Worm (Caenorhabditis elegans) whole organism, L4 larva: Measurements from ENCODE around the gene E01G4.6.
A peak's percentile ranks its signal among the peaks of the same experiment; 100 is the strongest.

ENCODE experiments used
- T20F7.1 ChIP-seq: fragments of 200-800 bp; sonication (Bioruptor generic); optimal IDR thresholded peaks from 2 replicates; lab custom pipeline; 2018; ENCODE audit warnings: mild to moderate bottlenecking, missing genetic modification characterization, missing compliant biosample characterization
- T26A8.4 ChIP-seq: fragments of 200-800 bp; sonication (Bioruptor generic); IDR thresholded peaks from 2 replicates; pipeline ENCODE4 v1.3.6; 2022; ENCODE audit warnings: missing genetic modification characterization, missing compliant biosample characterization
- ZK546.5 ChIP-seq, 2 experiments: sonication (generic microtip); optimal IDR thresholded peaks; 2 replicates each; lab custom pipeline; 2017; ENCODE audit warnings: missing biosample characterization in 2 of 2, missing genetic modification characterization in 2 of 2
- aha-1 ChIP-seq: fragments of 150-350 bp; peaks from one replicate; lab custom pipeline; 2014; ENCODE audit warnings: missing biosample characterization, missing genetic modification characterization
- arid-1 ChIP-seq: fragments of 200-800 bp; sonication (Bioruptor generic); conservative IDR thresholded peaks from 2 replicates; pipeline ENCODE4 v1.3.6; 2022; ENCODE audit warnings: missing genetic modification reagents, missing genetic modification characterization, missing compliant biosample characterization
- ceh-20 ChIP-seq: fragments of 200-800 bp; sonication (Bioruptor generic); IDR thresholded peaks from 2 replicates; pipeline ENCODE4 v1.3.6; 2022; ENCODE audit warnings: missing genetic modification reagents, missing genetic modification characterization, missing compliant biosample characterization
- ceh-62 ChIP-seq: sonication (generic microtip); optimal IDR thresholded peaks from 2 replicates; lab custom pipeline; 2017; ENCODE audit warnings: missing biosample characterization, missing genetic modification characterization
- ceh-82 ChIP-seq: sonication (generic microtip); optimal IDR thresholded peaks from 2 replicates; lab custom pipeline; 2017; ENCODE audit warnings: missing biosample characterization, missing genetic modification characterization
- cey-2 ChIP-seq: sonication (generic microtip); optimal IDR thresholded peaks from 3 replicates; lab custom pipeline; 2017; ENCODE audit warnings: missing genetic modification characterization, mild to moderate bottlenecking, missing compliant biosample characterization, antibody characterized with exemption, borderline replicate concordance; ENCODE audit not compliant: insufficient read depth
- daf-16 ChIP-seq, 3 experiments: sonication (generic microtip); optimal IDR thresholded peaks; 2 replicates each; lab custom pipeline; 2016 to 2017; ENCODE audit warnings: missing genetic modification characterization in 3 of 3, missing genetic modification reagents in 3 of 3, mild to moderate bottlenecking in 2 of 3, missing compliant biosample characterization in 2 of 3, missing biosample characterization in 1 of 3, moderate library complexity in 1 of 3
- daf-19 ChIP-seq: fragments of 200-800 bp; sonication (Bioruptor generic); conservative IDR thresholded peaks from 2 replicates; pipeline ENCODE4 v1.3.6; 2022; ENCODE audit warnings: missing genetic modification characterization, missing compliant biosample characterization
- dmd-6 ChIP-seq: fragments of 200-800 bp; sonication (Bioruptor generic); IDR thresholded peaks from 2 replicates; pipeline ENCODE4 v1.3.6; 2022; ENCODE audit warnings: missing genetic modification reagents, missing genetic modification characterization, missing compliant biosample characterization
- duxl-1 ChIP-seq: sonication (generic microtip); optimal IDR thresholded peaks from 2 replicates; lab custom pipeline; 2016; ENCODE audit warnings: mild to moderate bottlenecking, missing genetic modification characterization, moderate library complexity, missing compliant biosample characterization; ENCODE audit not compliant: poor library complexity
- dve-1 ChIP-seq: sonication (generic microtip); optimal IDR thresholded peaks from 2 replicates; lab custom pipeline; 2017; ENCODE audit warnings: antibody characterized with exemption, mild to moderate bottlenecking, missing genetic modification characterization, missing compliant biosample characterization; ENCODE audit not compliant: insufficient read depth
- egl-27 ChIP-seq: sonication (generic microtip); optimal IDR thresholded peaks from 3 replicates; lab custom pipeline; 2017; ENCODE audit warnings: missing biosample characterization, missing genetic modification reagents, missing genetic modification characterization
- hif-1 ChIP-seq, 2 experiments: sonication (generic microtip); optimal IDR thresholded peaks; 2 replicates each; lab custom pipeline; 2016 to 2017; ENCODE audit warnings: missing compliant biosample characterization in 2 of 2, missing genetic modification characterization in 2 of 2, missing genetic modification reagents in 2 of 2, missing genotype in 2 of 2, mild to moderate bottlenecking in 1 of 2
- hlh-11 ChIP-seq: fragments of 200-800 bp; sonication (Bioruptor generic); optimal IDR thresholded peaks from 2 replicates; lab custom pipeline; 2018; ENCODE audit warnings: mild to moderate bottlenecking, missing genetic modification characterization, missing compliant biosample characterization
- lim-7 ChIP-seq: fragments of 200-800 bp; sonication (Bioruptor generic); IDR thresholded peaks from 2 replicates; pipeline ENCODE4 v1.3.6; 2022; ENCODE audit warnings: missing genetic modification characterization, missing compliant biosample characterization
- lin-1 ChIP-seq: fragments of 200-800 bp; sonication (Bioruptor generic); IDR thresholded peaks from 2 replicates; pipeline ENCODE4 v1.3.6; 2022; ENCODE audit warnings: missing genetic modification reagents, missing genetic modification characterization, missing compliant biosample characterization
- lin-13 ChIP-seq: fragments of 150-350 bp; optimal IDR thresholded peaks from 2 replicates; lab custom pipeline; 2014; ENCODE audit warnings: missing biosample characterization, missing genetic modification reagents, missing genetic modification characterization
- lin-38 ChIP-seq: fragments of 200-800 bp; sonication (Bioruptor generic); IDR thresholded peaks from 2 replicates; pipeline ENCODE4 v1.3.6; 2022; ENCODE audit warnings: missing genetic modification reagents, missing genetic modification characterization, missing compliant biosample characterization
- lsy-2 ChIP-seq, 2 experiments: fragments of 150-350 bp in 1 of 2; sonication (generic microtip) in 1 of 2; optimal IDR thresholded peaks; 2 replicates each; lab custom pipeline; 2014 to 2017; ENCODE audit warnings: missing biosample characterization in 2 of 2, missing genetic modification characterization in 2 of 2
- mdl-1 ChIP-seq, 2 experiments: fragments of 150-350 bp in 1 of 2; sonication (generic microtip) in 1 of 2; optimal IDR thresholded peaks; 2 replicates each; lab custom pipeline; 2014 to 2017; ENCODE audit warnings: missing biosample characterization in 2 of 2, missing genetic modification characterization in 2 of 2
- mes-2 ChIP-seq: sonication (generic microtip); optimal IDR thresholded peaks from 2 replicates; lab custom pipeline; 2016; ENCODE audit warnings: missing genotype, mild to moderate bottlenecking, missing genetic modification characterization, missing compliant biosample characterization; ENCODE audit not compliant: poor library complexity, severe bottlenecking
- mxl-2 ChIP-seq: fragments of 200-800 bp; sonication (Bioruptor generic); conservative IDR thresholded peaks from 2 replicates; pipeline ENCODE4 v1.3.6; 2022; ENCODE audit warnings: missing genetic modification reagents, missing genetic modification characterization, missing compliant biosample characterization
- mxl-3 ChIP-seq: fragments of 200-800 bp; sonication (Bioruptor generic); optimal IDR thresholded peaks from 2 replicates; lab custom pipeline; 2018; ENCODE audit warnings: mild to moderate bottlenecking, missing genetic modification characterization, missing compliant biosample characterization
- nhr-10 ChIP-seq: fragments of 150-350 bp; optimal IDR thresholded peaks from 2 replicates; lab custom pipeline; 2014; ENCODE audit warnings: missing biosample characterization, missing genetic modification characterization
- nhr-102 ChIP-seq: sonication (generic microtip); optimal IDR thresholded peaks from 2 replicates; lab custom pipeline; 2016; ENCODE audit warnings: mild to moderate bottlenecking, missing genetic modification characterization, moderate library complexity, missing compliant biosample characterization
- nhr-237 ChIP-seq: sonication (generic microtip); optimal IDR thresholded peaks from 2 replicates; lab custom pipeline; 2017; ENCODE audit warnings: missing biosample characterization, missing genetic modification characterization
- nhr-28 ChIP-seq: fragments of 150-350 bp; optimal IDR thresholded peaks from 2 replicates; lab custom pipeline; 2014; ENCODE audit warnings: missing biosample characterization, missing genetic modification characterization
- nhr-42 ChIP-seq: fragments of 200-800 bp; sonication (Bioruptor generic); IDR thresholded peaks from 2 replicates; pipeline ENCODE4 v1.3.6; 2022; ENCODE audit warnings: missing genetic modification characterization, missing compliant biosample characterization
- nhr-48 ChIP-seq: sonication (generic microtip); optimal IDR thresholded peaks from 2 replicates; lab custom pipeline; 2016; ENCODE audit warnings: mild to moderate bottlenecking, missing genetic modification characterization, missing compliant biosample characterization
- nhr-6 ChIP-seq: fragments of 150-350 bp; optimal IDR thresholded peaks from 2 replicates; lab custom pipeline; 2014; ENCODE audit warnings: missing biosample characterization, missing genetic modification characterization
- nhr-77 ChIP-seq: fragments of 150-350 bp; optimal IDR thresholded peaks from 2 replicates; lab custom pipeline; 2014; ENCODE audit warnings: missing biosample characterization, missing genetic modification characterization
- pha-4 ChIP-seq, 2 experiments: fragments of 150-350 bp in 1 of 2; fragments of 200-800 bp in 1 of 2; sonication (Bioruptor generic) in 1 of 2; IDR thresholded peaks in 1 of 2; optimal IDR thresholded peaks in 1 of 2; 2 replicates each; pipeline versions ENCODE4 v1.3.6 to Lab custom; 2014 to 2022; ENCODE audit warnings: missing genetic modification characterization in 2 of 2, missing genetic modification reagents in 2 of 2, missing biosample characterization in 1 of 2, missing compliant biosample characterization in 1 of 2
- php-3 ChIP-seq: fragments of 200-800 bp; sonication (Bioruptor generic); IDR thresholded peaks from 2 replicates; pipeline ENCODE4 v1.3.6; 2022; ENCODE audit warnings: missing genetic modification reagents, missing genetic modification characterization, missing compliant biosample characterization
- pqm-1 ChIP-seq: sonication (generic microtip); optimal IDR thresholded peaks from 2 replicates; lab custom pipeline; 2017; ENCODE audit warnings: missing biosample characterization, missing genetic modification characterization
- saeg-2 ChIP-seq: fragments of 200-800 bp; sonication (Bioruptor generic); IDR thresholded peaks from 2 replicates; pipeline ENCODE4 v1.3.6; 2022; ENCODE audit warnings: missing genetic modification reagents, missing genetic modification characterization, missing compliant biosample characterization
- spr-1 ChIP-seq: sonication (generic microtip); optimal IDR thresholded peaks from 2 replicates; lab custom pipeline; 2016; ENCODE audit warnings: mild to moderate bottlenecking, missing genetic modification characterization, missing compliant biosample characterization
- tag-97 ChIP-seq: fragments of 200-800 bp; sonication (Bioruptor generic); IDR thresholded peaks from 2 replicates; pipeline ENCODE4 v1.3.6; 2022; ENCODE audit warnings: missing genetic modification characterization, missing compliant biosample characterization
- tra-1 ChIP-seq: fragments of 200-800 bp; sonication (Bioruptor generic); IDR thresholded peaks from 2 replicates; pipeline ENCODE4 v1.3.6; 2022; ENCODE audit warnings: missing genetic modification reagents, missing genetic modification characterization, missing compliant biosample characterization
- unc-62 ChIP-seq, 3 experiments: fragments of 150-350 bp in 1 of 3; sonication (generic microtip); optimal IDR thresholded peaks in 2 of 3; peaks in 1 of 3; 1 replicate in 1 of 3; 2 replicates in 2 of 3; lab custom pipeline; 2014 to 2017; ENCODE audit warnings: missing biosample characterization in 3 of 3, missing genetic modification characterization in 3 of 3, missing genetic modification reagents in 3 of 3, missing genotype in 1 of 3
- zip-11 ChIP-seq: fragments of 200-800 bp; sonication (Bioruptor generic); IDR thresholded peaks from 2 replicates; pipeline ENCODE4 v1.3.6; 2022; ENCODE audit warnings: missing genetic modification characterization, missing compliant biosample characterization

Gene E01G4.6

DNA sequence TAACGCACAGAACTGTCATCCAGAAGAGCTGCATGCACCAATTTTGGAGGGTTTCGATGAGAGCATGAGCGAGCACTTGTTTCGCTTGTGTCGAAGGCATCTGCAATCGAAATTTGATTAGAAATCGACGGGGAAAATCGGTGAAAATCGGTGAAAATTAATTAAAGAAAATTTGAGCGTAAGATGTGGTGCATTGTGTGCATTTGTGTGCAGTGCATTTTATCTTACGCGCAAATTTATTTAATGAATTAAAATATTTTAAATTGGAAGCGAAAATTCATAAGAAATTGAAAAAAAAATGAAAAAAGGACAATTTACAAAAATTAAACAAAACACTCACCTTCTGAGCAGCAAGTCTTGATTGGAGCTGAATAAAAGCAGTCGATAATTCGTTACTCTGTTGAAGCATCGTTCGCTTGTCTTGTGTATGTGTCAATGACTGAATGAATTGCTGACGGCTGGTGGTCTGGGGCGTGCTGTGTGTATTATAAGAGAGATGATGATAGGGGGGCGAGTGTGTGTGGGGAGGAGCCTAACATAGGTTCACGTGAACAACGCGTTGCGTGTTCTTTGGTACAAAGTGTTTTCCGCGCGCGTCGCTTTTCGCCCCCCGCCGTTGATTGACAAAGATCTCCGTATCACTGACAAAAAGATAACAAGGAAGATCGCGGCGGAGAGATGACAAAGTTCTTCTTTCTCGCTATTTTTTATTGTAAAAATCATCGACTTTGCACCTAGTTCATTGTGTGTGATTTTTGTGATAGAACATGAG is 20.4 kb upstream of the E01G4.6 start (continued):
- no peak; the same call in 1 of the 2 replicates for TF ChIP-seq pha-4 (GFP tag; IDR thresholded peaks at IDR 0.05; lab: Robert Waterston, UW)
- no peak for TF ChIP-seq pha-4 (tag; optimal IDR thresholded peaks at IDR 0.05; lab: Kevin White, UChicago)
- TF ChIP-seq lsy-2 (tag; optimal IDR thresholded peaks at IDR 0.05; lab: Kevin White, UChicago): peak; percentile 16 to 60
- TF ChIP-seq saeg-2 (GFP tag; lab: Robert Waterston, UW): peak; percentile 75; the same call in 1 of the 2 replicates
- no peak for TF ChIP-seq lim-7
- peak; percentile 87 for TF ChIP-seq cey-2 (tag; lab: Kevin White, UChicago)
- TF ChIP-seq egl-27 (tag; lab: Kevin White, UChicago): no peak
- 0 out of 2 replicates have a peak, but pooled peaks have one; percentile 35 for TF ChIP-seq arid-1 (GFP tag; lab: Robert Waterston, UW)
- peak; percentile 58; the same call in 1 of the 2 replicates for TF ChIP-seq T26A8.4 (GFP tag; lab: Robert Waterston, UW)
- TF ChIP-seq nhr-77 (tag; lab: Kevin White, UChicago): peak; percentile 68
- peak; percentile 48 for TF ChIP-seq pqm-1
- peak; percentile 64 for TF ChIP-seq lin-1 (GFP tag; lab: Robert Waterston, UW)
- no peak for TF ChIP-seq ceh-82 (tag; lab: Kevin White, UChicago)
- peak; percentile 34 for TF ChIP-seq mes-2
- TF ChIP-seq daf-19 (GFP tag; lab: Robert Waterston, UW): no peak
- TF ChIP-seq lin-13 (GFP tag; lab: Kevin White, UChicago): no peak
- peak; percentile 99 for TF ChIP-seq mxl-2 (GFP tag; lab: Robert Waterston, UW)
- TF ChIP-seq hif-1 (tag; optimal IDR thresholded peaks at IDR 0.05; lab: Kevin White, UChicago): peak; percentile 57 to 93
- no peak for TF ChIP-seq nhr-237 (tag; lab: Kevin White, UChicago)
- TF ChIP-seq ceh-20 (GFP tag; lab: Robert Waterston, UW): peak; percentile 81
- peak; percentile 40; the same call in 1 of the 2 replicates for TF ChIP-seq zip-11
- peak; percentile 83 for TF ChIP-seq tra-1 (GFP tag; lab: Robert Waterston, UW)
- peak; percentile 42; the same call in 1 of the 2 replicates for TF ChIP-seq nhr-42
- peak; percentile 95 for TF ChIP-seq dve-1 (tag; lab: Kevin White, UChicago)
- TF ChIP-seq mdl-1 (tag; optimal IDR thresholded peaks at IDR 0.05; lab: Kevin White, UChicago): peak; percentile 54 to 84
- no peak for TF ChIP-seq ceh-62 (tag; lab: Kevin White, UChicago)
- peak; percentile 92 for TF ChIP-seq nhr-10 (tag; lab: Kevin White, UChicago)
- peak; percentile 89 for TF ChIP-seq nhr-28 (tag; lab: Kevin White, UChicago)
- no peak for TF ChIP-seq tag-97
- TF ChIP-seq duxl-1 (tag; lab: Kevin White, UChicago): peak; percentile 33
- TF ChIP-seq hlh-11 (tag; lab: Kevin White, UChicago): peak; percentile 98

ce11 chrII:13465381-13465838 is 16.8 kb upstream of the E01G4.6 start:
- TF ChIP-seq mxl-2 (GFP tag; lab: Robert Waterston, UW) (0 out of 2 replicates have a peak, but pooled peaks have one; percentile 43), tra-1 (GFP tag; lab: Robert Waterston, UW) (no peak), mdl-1 (tag; optimal IDR thresholded peaks at IDR 0.05; lab: Kevin White, UChicago) (peak in 1 of 2 experiments; percentile 56), nhr-48 (tag; lab: Kevin White, UChicago) (peak; percentile 64), hlh-11 (tag; lab: Kevin White, UChicago) (peak; percentile 87), unc-62 (GFP tag; optimal IDR thresholded peaks at IDR 0.05 in 1 of 2; lab: Kevin White, UChicago) (peak in 1 of 2 experiments; percentile 71), unc-62 (tag; optimal IDR thresholded peaks at IDR 0.05; lab: Kevin White, UChicago) (no peak), hif-1 (tag; optimal IDR thresholded peaks at IDR 0.05; lab: Kevin White, UChicago) (peak in 1 of 2 experiments; percentile 60), ZK546.5 (tag; optimal IDR thresholded peaks at IDR 0.05; lab: Kevin White, UChicago) (no peak), nhr-6 (peak; percentile 55), daf-16 (GFP tag; optimal IDR thresholded peaks at IDR 0.05; lab: Kevin White, UChicago) (no peak), daf-16 (tag; optimal IDR thresholded peaks at IDR 0.05; lab: Kevin White, UChicago) (peak; percentile 100), nhr-10 (tag; lab: Kevin White, UChicago) (peak; percentile 38), nhr-77 (tag; lab: Kevin White, UChicago) (peak; percentile 73), pqm-1 (peak; percentile 74), mxl-3 (peak; percentile 27), aha-1 (tag; lab: Kevin White, UChicago) (peak; percentile 95), pha-4 (GFP tag; IDR thresholded peaks at IDR 0.05; lab: Robert Waterston, UW) (no peak), pha-4 (tag; optimal IDR thresholded peaks at IDR 0.05; lab: Kevin White, UChicago) (peak; percentile 26), dmd-6 (GFP tag; lab: Robert Waterston, UW) (peak; percentile 55), daf-19 (GFP tag; lab: Robert Waterston, UW) (no peak), spr-1 (tag; lab: Kevin White, UChicago) (no peak), nhr-102 (tag; lab: Kevin White, UChicago) (peak; percentile 69), T20F7.1 (GFP tag; lab: Kevin White, UChicago) (no peak), nhr-28 (tag; lab: Kevin White, UChicago) (peak; percentile 87), php-3 (GFP tag; lab: Robert Waterston, UW) (peak; percentile 62; the same call in 1 of the 2 replicates), lin-38 (GFP tag; lab: Robert Waterston, UW) (no peak)
